Fruit fly (Drosophila melanogaster): Measurements from ENCODE around the gene CG4238.

- no peak for TF ChIP-seq insv (optimal IDR thresholded peaks at IDR 0.05)
- no peak for TF ChIP-seq ttk (optimal IDR thresholded peaks at IDR 0.05)
- no peak for TF ChIP-seq h (optimal IDR thresholded peaks at IDR 0.05)
- no peak for TF ChIP-seq Myc (optimal IDR thresholded peaks at IDR 0.05)
These were observed 28.0 kb downstream of the CG4238 start for dm6 chr2L:2037551-2038252.
